Fruit fly (Drosophila melanogaster): ENCODE measurements around the gene mmd.

DNA sequence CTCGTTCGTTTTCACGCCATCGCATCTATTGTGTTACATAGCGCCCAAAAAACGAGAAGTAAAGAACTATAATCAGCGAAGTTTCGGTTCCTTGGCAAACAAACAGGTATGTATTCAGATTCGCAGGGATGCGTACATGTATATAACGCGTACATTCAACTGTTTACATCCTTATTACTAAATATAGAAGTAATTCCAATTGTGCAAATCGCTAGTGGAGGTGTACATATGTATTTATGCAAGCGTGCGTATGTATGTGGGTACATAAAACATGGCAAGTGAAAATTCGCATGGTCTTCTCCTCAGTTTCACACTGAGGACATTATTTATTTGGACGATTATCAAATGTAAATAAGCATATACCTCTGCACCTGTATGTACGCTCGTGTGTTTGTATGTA is 31.4 kb downstream of the mmd start:
- TF ChIP-seq kay (GFP tag; ENCODE audit: borderline replicate concordance) (no peak), CG11617 (GFP tag; optimal IDR thresholded peaks at IDR 0.05) (no peak), CG1620 (GFP tag; optimal IDR thresholded peaks at IDR 0.05) (no peak), CG7101 (tag; optimal IDR thresholded peaks at IDR 0.05) (no peak), pad (GFP tag; optimal IDR thresholded peaks at IDR 0.05) (no peak)

Data from whole organism, adult.